Fruit fly (Drosophila melanogaster) S2 (cell line): ENCODE results near the gene tbrd-1.
A peak's percentile ranks its signal among the peaks of the same experiment; 100 is the strongest.

Experiments
- CG8478 ChIP-seq: fragments of >200 bp; optimal IDR thresholded peaks from 2 replicates; lab custom pipeline; 2018
- CTCF ChIP-seq, 2 experiments: fragments of >200 bp; optimal IDR thresholded peaks; 2 replicates each; lab custom pipeline; 2018

Gene tbrd-1

DNA sequence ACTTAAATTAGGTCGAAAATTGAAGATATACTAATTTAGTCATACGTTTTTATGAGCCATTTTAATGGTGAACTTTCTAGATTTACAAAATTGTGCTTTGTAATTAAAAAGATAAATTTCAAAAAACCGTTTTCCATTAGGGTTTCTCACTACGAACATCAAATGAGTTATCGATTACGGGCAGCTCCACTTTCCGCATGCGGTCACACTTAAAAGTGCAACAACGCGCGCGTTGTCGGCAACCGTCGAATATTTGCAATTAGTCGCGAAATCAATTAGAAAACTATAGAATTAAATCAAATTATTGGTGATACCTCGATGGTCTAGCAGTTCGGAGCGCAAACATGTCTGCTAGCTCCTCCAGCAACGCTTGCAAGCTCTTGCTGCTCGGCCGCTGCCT is 30.8 kb upstream of the tbrd-1 start, which contains the start of gene Ndc1:
Gene Ndc1, plus strand, starts transcription at position 200 of the 400 bp plus-strand sequence.
- TF ChIP-seq CG8478 (lab: Kevin White, UChicago), result no peak
- TF ChIP-seq CTCF (optimal IDR thresholded peaks at IDR 0.05; lab: Kevin White, UChicago), result no peak

dm6 chr3R:23922502-23923350 is 29.4 kb upstream of the tbrd-1 start, which contains the start of the genes sba and CG31141:
Gene sba (minus strand): TSS chr3R:23922973.
Gene CG31141 (plus strand): TSS chr3R:23923300.
- TF ChIP-seq CG8478 (lab: Kevin White, UChicago), result no peak
- peak; percentile 9 to 50 for TF ChIP-seq CTCF (optimal IDR thresholded peaks at IDR 0.05; lab: Kevin White, UChicago)

DNA sequence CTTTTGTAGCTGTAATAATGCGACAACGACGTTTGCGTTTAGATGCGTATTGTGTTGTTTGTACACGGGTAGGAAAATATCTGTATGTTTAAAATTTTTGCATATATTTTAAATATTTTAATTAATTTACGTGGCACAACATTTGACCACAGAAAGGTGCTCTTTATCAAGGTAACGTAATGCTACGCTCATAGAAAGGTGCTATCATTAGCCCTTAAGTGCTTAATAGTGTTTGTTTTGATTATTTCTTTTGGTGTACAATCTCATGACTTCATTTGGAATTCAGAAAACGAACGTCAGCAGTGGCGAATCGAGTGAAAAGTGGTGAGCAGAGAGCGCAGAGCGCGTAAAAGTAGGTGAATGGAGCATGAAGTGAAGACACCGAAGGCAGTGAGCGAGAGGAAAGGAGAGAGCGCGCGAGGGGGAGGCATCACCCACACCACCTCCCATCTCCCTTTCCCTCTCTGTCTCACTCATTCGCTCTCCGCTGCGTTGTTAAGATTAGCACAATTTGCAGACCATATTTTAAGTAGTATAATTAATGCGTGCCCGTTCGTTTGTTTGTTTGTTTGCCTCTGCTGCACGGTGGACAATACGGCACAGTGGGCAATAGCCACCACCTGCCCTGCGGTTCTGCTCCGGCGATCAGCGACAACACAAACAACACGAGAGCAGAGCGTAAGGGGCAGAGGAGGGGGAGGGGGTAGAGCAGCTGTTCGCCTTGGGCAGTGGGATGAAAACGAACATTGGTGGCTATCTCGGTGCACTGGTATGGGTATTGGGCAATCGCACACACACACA is 28.5 kb upstream of the tbrd-1 start:
- no peak for TF ChIP-seq CG8478 (lab: Kevin White, UChicago)
- no peak for TF ChIP-seq CTCF (optimal IDR thresholded peaks at IDR 0.05; lab: Kevin White, UChicago)

- TF ChIP-seq CG8478 (lab: Kevin White, UChicago) (no peak), CTCF (optimal IDR thresholded peaks at IDR 0.05; lab: Kevin White, UChicago) (no peak)
These were observed 27.6 kb upstream of the tbrd-1 start for dm6 chr3R:23920874-23921539.

DNA sequence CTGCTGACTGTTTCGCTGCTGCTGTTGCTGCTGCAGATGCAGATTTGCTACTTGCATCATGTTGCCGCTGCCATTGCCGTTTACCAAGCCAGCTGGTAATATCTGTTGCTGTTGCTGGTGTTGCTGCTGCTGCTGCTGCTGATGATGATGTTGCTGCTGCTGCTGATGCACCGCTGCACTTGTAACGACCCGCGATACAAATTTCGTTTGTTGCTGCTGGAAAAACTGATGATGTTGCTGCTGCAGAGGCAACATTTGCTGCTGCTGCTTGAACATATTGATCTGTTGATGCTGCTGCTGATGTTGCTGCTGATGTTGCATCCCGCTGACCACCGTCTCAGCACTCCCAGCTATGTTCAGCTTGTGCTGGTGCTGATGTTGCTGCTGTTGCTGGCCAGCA is 27.0 kb upstream of the tbrd-1 start:
- TF ChIP-seq CG8478 (lab: Kevin White, UChicago) (no peak), CTCF (optimal IDR thresholded peaks at IDR 0.05; lab: Kevin White, UChicago) (no peak)

- no peak for TF ChIP-seq CG8478 (lab: Kevin White, UChicago)
- TF ChIP-seq CTCF (optimal IDR thresholded peaks at IDR 0.05; lab: Kevin White, UChicago), result no peak
These were observed 26.0 kb upstream of the tbrd-1 start for dm6 chr3R:23919366-23919765.

dm6 chr3R:23915967-23916366 is 22.6 kb upstream of the tbrd-1 start:
- TF ChIP-seq CTCF (optimal IDR thresholded peaks at IDR 0.05; lab: Kevin White, UChicago) (no peak), CG8478 (lab: Kevin White, UChicago) (no peak)

DNA sequence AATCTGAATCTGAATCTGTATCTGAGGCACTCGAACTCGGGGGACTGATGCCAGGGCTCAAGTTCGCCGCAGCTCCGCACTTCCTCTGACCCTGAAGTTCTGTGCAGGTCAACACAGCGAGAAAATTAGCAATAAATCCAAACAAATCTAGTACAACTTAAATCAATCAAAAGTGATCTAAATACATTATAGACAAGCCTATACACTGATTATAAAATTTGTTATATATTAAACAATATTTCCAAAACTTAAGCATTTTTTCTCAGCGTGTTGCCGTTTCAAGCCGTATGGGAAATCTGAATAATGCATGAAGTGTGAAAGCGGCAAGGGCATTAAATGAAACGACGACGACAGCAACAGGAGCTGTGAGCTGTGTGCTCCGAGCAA is 21.7 kb upstream of the tbrd-1 start:
- TF ChIP-seq CTCF (optimal IDR thresholded peaks at IDR 0.05; lab: Kevin White, UChicago), result no peak
- TF ChIP-seq CG8478 (lab: Kevin White, UChicago), result no peak

DNA sequence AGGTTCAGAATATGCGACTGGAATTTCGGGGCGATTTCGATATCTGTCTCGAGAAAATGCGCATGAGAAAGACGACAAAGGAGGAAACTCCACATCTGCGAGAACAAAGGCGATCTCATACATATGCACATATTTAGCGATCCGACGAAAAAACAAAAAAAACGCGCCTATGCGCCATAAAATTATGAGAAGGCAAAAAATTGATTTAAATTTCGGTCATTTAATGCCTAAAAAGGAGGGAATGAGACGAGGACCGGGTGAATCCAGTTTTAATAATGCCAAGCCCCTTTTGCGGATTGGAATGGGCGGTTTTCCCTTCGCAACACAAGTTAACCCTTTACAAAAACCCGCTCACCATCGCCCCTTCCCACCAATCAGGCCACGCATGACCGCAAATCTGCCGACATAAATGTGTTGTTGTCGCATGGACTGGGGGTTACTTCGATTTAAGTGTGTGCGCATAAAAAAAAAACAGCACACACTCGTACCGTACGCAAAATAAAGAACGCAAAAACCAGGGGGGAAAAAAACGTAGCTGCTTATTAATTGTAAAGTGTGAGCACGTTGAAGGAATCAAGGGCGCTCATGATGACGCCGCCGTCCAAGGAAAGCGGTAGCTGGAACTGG is 21.2 kb upstream of the tbrd-1 start:
- TF ChIP-seq CG8478 (lab: Kevin White, UChicago) (no peak), CTCF (optimal IDR thresholded peaks at IDR 0.05; lab: Kevin White, UChicago) (no peak)

DNA sequence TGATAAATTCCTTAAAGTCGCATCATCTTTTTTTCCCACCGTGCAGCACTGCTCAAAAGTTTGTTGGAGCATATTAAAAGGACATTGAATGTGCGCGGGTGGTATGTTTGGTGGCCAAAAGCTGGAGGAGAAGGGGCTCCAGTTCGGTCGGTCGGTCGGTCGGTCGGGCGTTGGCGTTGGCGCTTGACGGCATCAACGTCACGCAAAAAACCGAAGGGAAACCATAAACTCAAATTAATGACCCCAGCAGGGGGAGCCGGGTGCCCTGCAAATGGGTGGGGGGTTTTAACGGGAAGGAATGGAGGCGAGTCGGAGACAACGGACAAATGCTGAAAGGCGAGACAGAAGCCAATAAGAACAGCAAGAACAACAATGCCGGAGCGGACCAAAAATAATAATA is 19.0 kb upstream of the tbrd-1 start:
- TF ChIP-seq CTCF (optimal IDR thresholded peaks at IDR 0.05; lab: Kevin White, UChicago), result no peak
- no peak for TF ChIP-seq CG8478 (lab: Kevin White, UChicago)

DNA sequence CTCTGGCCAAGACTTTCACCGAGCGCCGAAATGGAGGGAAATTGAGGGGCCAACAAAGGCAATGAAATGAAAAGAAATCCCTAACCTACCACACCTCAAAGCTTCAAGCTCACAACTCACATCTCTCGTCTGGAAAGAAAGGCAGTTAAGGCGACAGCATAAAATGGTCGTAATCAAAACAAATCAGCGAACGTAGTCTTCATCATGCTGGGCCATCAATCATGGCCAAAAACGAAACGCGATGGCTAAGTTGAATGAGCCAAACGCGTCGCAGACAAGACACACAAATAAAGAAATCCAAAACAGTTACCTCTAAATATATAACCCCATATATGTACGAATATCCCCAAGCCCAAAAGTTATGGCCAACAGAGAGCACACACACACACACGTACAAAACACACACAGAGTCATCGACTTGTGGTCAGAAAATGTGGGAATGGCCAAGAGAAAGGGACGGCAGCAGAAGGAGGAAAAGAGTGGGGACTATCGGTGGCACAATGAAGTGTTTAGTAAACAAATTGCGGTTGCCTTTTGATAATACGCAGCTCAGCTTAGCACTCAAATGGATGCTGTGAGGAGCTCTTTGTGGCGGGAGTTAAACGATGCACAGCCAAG is 17.8 kb upstream of the tbrd-1 start:
- no peak for TF ChIP-seq CTCF (optimal IDR thresholded peaks at IDR 0.05; lab: Kevin White, UChicago)
- TF ChIP-seq CG8478 (lab: Kevin White, UChicago), result no peak

DNA sequence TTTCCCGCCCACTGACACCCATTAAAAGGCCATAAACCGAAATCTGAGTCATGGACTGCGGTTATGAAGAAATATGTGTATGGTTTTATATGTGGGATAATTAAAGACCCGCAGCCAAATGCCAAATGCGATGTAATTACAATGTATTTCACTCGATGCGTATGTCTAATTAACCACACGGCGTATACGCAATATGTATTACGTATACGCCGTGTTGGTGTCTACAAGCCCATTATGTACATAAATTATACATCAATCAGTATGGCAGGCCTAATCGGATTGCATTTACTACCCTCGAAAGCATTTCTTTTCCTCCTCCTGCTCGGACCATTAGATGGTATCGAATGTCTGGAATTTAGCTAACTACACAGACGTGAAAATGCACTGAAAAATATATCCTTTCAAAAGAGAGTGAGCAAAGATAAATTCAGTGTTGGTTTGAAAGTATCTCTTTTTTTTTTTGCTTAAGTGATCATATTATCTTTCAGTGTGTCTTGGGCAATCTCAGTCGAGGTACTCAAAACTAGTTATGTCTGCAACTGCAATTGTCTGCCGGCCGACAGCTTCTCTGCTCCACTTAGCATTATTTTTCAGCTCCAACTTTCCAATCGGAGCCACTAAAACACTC is 17.0 kb upstream of the tbrd-1 start:
- TF ChIP-seq CTCF (optimal IDR thresholded peaks at IDR 0.05; lab: Kevin White, UChicago) (no peak), CG8478 (lab: Kevin White, UChicago) (no peak)

DNA sequence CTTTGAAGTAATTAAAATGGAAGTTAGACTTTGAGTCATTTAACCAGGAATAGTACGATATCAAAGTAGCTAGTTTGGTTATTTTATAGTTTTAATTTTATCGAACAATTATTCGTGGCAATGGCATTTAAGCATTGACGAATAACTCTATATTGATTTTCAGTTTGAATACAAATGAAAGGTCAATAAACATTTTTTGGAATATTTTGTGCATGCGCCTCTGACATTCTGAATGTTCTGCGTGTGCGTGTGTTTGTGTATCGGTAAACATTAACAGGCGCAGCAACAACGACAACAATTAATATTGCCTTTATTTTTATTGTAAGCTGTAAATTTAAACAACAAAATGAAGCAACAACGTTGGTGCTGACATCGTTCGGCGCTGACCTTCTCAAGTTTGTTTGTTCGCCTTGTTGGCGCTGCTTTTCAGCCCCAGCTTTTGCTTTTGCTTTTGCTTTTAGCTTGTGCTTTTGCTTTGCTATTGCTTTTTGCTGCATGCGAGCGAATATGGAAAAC is 16.0 kb upstream of the tbrd-1 start:
- no peak for TF ChIP-seq CG8478 (lab: Kevin White, UChicago)
- TF ChIP-seq CTCF (optimal IDR thresholded peaks at IDR 0.05; lab: Kevin White, UChicago), result no peak
